Worm (Caenorhabditis elegans): ENCODE measurements around the gene T14G12.12.

DNA sequence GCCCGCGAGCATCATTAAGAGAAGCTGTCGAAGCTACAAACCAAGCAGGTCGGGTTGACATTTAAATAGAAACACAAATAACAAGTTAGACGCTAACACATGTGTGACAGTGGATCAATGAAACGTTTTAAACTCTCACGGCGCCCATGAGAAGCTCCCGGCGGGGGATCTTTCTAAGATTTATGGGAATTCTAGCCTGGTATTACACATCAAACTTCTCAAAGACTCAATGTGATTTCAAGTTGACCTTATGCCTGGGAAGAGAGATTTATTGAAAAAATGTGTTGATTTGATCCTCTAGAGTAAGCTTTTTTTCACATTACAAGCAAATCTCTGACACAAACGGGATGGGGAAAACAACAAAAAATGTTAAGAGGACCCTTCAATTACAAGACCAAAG, 48.6 kb downstream of the T14G12.12 start:
- TF ChIP-seq hlh-13 (GFP tag; optimal IDR thresholded peaks at IDR 0.05), result no peak
- no peak for TF ChIP-seq ceh-31 (tag; optimal IDR thresholded peaks at IDR 0.05)
- TF ChIP-seq ceh-2 (tag; optimal IDR thresholded peaks at IDR 0.05), result no peak
- TF ChIP-seq ref-2 (tag; optimal IDR thresholded peaks at IDR 0.05), result no peak
- TF ChIP-seq pha-2 (tag; optimal IDR thresholded peaks at IDR 0.05), result no peak
- TF ChIP-seq unc-86 (tag; optimal IDR thresholded peaks at IDR 0.05), result no peak
- TF ChIP-seq sox-2 (GFP tag; IDR thresholded peaks at IDR 0.05), result no peak
- TF ChIP-seq dve-1 (tag; optimal IDR thresholded peaks at IDR 0.05), result no peak
- TF ChIP-seq nfya-1 (tag; optimal IDR thresholded peaks at IDR 0.05), result no peak
- no peak for TF ChIP-seq Y22D7AL.16 (tag; optimal IDR thresholded peaks at IDR 0.05)
